Fruit fly (Drosophila melanogaster): ENCODE results near the gene CG18814.

CG18814 gene

DNA sequence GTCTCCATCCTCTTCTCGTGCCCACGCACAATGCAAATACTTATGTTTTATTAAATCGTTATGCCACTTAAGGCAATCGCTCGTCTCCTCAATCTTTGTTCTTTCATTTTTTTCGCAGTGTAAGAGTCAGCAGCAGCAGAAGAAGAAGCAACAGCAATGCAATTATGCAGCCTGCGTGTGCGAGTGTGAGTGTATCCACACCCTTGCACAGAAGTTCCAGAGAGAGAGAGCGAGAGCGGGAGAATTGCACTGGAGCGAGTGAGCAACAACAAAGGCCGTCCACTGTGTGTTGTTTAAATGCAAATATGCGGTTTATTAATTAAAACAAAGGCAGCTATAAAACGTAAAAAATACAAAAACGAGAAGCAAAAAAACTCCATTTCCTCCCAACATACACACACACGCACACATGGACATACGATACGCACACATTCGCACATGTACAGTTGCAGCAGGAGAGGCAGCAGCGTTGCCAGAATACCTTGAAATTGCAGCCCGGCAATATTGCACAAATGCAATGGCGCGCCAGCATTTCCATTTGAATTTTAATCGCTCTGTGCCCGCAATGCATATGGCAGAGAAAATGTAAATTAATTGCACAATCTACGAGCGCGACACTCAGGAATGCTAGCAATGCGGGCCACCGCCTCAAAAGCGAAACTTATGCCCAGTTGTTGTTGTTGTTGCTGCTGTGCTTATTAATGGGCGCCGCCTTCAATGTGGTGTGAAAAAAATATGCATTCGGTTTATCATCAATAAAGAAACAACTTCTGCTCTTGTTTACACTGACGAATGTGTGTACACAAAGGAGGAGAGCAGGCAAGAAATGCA lies 39.2 kb downstream of the CG18814 start (continued):
- no peak for TF ChIP-seq Opbp (GFP tag; IDR thresholded peaks at IDR 0.05; ENCODE audit: partially characterized antibody)
- TF ChIP-seq CG12659 (GFP tag; optimal IDR thresholded peaks at IDR 0.05) = no peak
- TF ChIP-seq Sry-β (GFP tag; optimal IDR thresholded peaks at IDR 0.05) = no peak
- TF ChIP-seq nau (GFP tag; optimal IDR thresholded peaks at IDR 0.05) = no peak
- peak; percentile 28 for TF ChIP-seq gem (tag; optimal IDR thresholded peaks at IDR 0.05)
- no peak for TF ChIP-seq wor (GFP tag; IDR thresholded peaks at IDR 0.05)
- no peak for TF ChIP-seq tap (tag; optimal IDR thresholded peaks at IDR 0.05)
- no peak; the same call in 3 of the 4 replicates for TF ChIP-seq Dll (GFP tag; IDR thresholded peaks at IDR 0.05; ENCODE audit: partially characterized antibody)
- TF ChIP-seq Hr39 (optimal IDR thresholded peaks at IDR 0.05) = no peak
- TF ChIP-seq Vsx1 (GFP tag; optimal IDR thresholded peaks at IDR 0.05) = peak; percentile 52
- TF ChIP-seq CG8765 (GFP tag; IDR thresholded peaks at IDR 0.05) = no peak
- peak; percentile 4 for TF ChIP-seq CG7987 (GFP tag; optimal IDR thresholded peaks at IDR 0.05)
- TF ChIP-seq CG13894 (tag; optimal IDR thresholded peaks at IDR 0.05) = no peak
- TF ChIP-seq lab (GFP tag; optimal IDR thresholded peaks at IDR 0.05) = no peak
- TF ChIP-seq CG17361 (GFP tag; IDR thresholded peaks at IDR 0.05) = no peak; the same call in 2 of the 3 replicates
- peak; percentile 41 for TF ChIP-seq CG12219 (GFP tag; optimal IDR thresholded peaks at IDR 0.05)
- TF ChIP-seq fru (optimal IDR thresholded peaks at IDR 0.05) = no peak
- TF ChIP-seq Tbp (GFP tag; optimal IDR thresholded peaks at IDR 0.05) = no peak
- TF ChIP-seq CG32767 (GFP tag; IDR thresholded peaks at IDR 0.05) = no peak; the same call in 1 of the 2 replicates
- TF ChIP-seq CG14014 (GFP tag; IDR thresholded peaks at IDR 0.05) = no peak
- TF ChIP-seq dimm (GFP tag; IDR thresholded peaks at IDR 0.05) = no peak
- no peak for TF ChIP-seq CG13624 (GFP tag; optimal IDR thresholded peaks at IDR 0.05)
- no peak for TF ChIP-seq Sox102F (GFP tag; optimal IDR thresholded peaks at IDR 0.05)
- TF ChIP-seq phol (tag; optimal IDR thresholded peaks at IDR 0.05) = peak; percentile 1
- TF ChIP-seq CG17385 (GFP tag; optimal IDR thresholded peaks at IDR 0.05) = peak; percentile 88
- TF ChIP-seq bowl (GFP tag; IDR thresholded peaks at IDR 0.05) = no peak
- TF ChIP-seq lov (optimal IDR thresholded peaks at IDR 0.05) = no peak
- TF ChIP-seq lov (GFP tag; IDR thresholded peaks at IDR 0.05) = 0 out of 3 replicates have a peak, but pooled peaks have one; percentile 61
- no peak for TF ChIP-seq CG9932 (GFP tag; IDR thresholded peaks at IDR 0.05)
- no peak for TF ChIP-seq NFAT (GFP tag; IDR thresholded peaks at IDR 0.05)
- TF ChIP-seq CG2678 (tag; optimal IDR thresholded peaks at IDR 0.05) = peak; percentile 25
- TF ChIP-seq ac (GFP tag; optimal IDR thresholded peaks at IDR 0.05) = peak; percentile 91
- TF ChIP-seq CG4854 (GFP tag; optimal IDR thresholded peaks at IDR 0.05) = peak; percentile 6
- no peak for TF ChIP-seq CG17912 (GFP tag; optimal IDR thresholded peaks at IDR 0.05)
- TF ChIP-seq CG11723 (GFP tag; optimal IDR thresholded peaks at IDR 0.05) = peak; percentile 35
- TF ChIP-seq kah (GFP tag; optimal IDR thresholded peaks at IDR 0.05) = peak; percentile 5
- TF ChIP-seq slbo (GFP tag; IDR thresholded peaks at IDR 0.05) = no peak
- no peak for TF ChIP-seq slp2 (GFP tag; optimal IDR thresholded peaks at IDR 0.05)
- no peak for TF ChIP-seq CG11696 (GFP tag; IDR thresholded peaks at IDR 0.05)
- TF ChIP-seq psq (GFP tag; optimal IDR thresholded peaks at IDR 0.05) = peak; percentile 19
- TF ChIP-seq unc-4 (GFP tag; IDR thresholded peaks at IDR 0.05; ENCODE audit: partially characterized antibody) = no peak
- no peak for TF ChIP-seq Dip3 (GFP tag; optimal IDR thresholded peaks at IDR 0.05)
- peak; percentile 60 for TF ChIP-seq gsb-n (tag; optimal IDR thresholded peaks at IDR 0.05)
- peak; percentile 59 for TF ChIP-seq NC2β (GFP tag; optimal IDR thresholded peaks at IDR 0.05)
- no peak for TF ChIP-seq Bteb2 (GFP tag; optimal IDR thresholded peaks at IDR 0.05)
- no peak for TF ChIP-seq nerfin-2 (GFP tag; IDR thresholded peaks at IDR 0.05; ENCODE audit: partially characterized antibody)
- no peak for TF ChIP-seq CG42726 (GFP tag; IDR thresholded peaks at IDR 0.05; ENCODE audit: partially characterized antibody)
- no peak for TF ChIP-seq CG15514 (GFP tag; optimal IDR thresholded peaks at IDR 0.05)
- TF ChIP-seq ato (GFP tag; IDR thresholded peaks at IDR 0.05; ENCODE audit: partially characterized antibody) = no peak

Data from whole organism, embryonic.